Fruit fly (Drosophila melanogaster) whole organism, embryonic: Measurements from ENCODE around the gene slp1.

Source experiments
- ATbp ChIP-seq: fragments of 200-800 bp; sonication (Bioruptor generic); optimal IDR thresholded peaks from 2 replicates; lab custom pipeline; 2017; ENCODE audit warnings: missing biosample characterization, mild to moderate bottlenecking, missing genetic modification characterization, missing genetic modification reagents
- Ada2b ChIP-seq: fragments of 200-800 bp; sonication (Bioruptor generic); IDR thresholded peaks from 2 replicates; pipeline ENCODE4 v1.3.6; 2022; ENCODE audit warnings: missing biosample characterization, missing genetic modification characterization
- Adf1 ChIP-seq: fragments of 200-800 bp; sonication (Bioruptor generic); IDR thresholded peaks from 2 replicates; pipeline ENCODE4 v1.3.6; 2022; ENCODE audit warnings: missing biosample characterization, missing genetic modification characterization
- CG10366 ChIP-seq: fragments of 200-800 bp; sonication (Bioruptor generic); IDR thresholded peaks from 2 replicates; pipeline ENCODE4 v1.3.6; 2022; ENCODE audit warnings: missing biosample characterization, missing genetic modification characterization
- CG10543 ChIP-seq: fragments of 200-800 bp; sonication (Bioruptor generic); optimal IDR thresholded peaks from 3 replicates; lab custom pipeline; 2017; ENCODE audit warnings: missing biosample characterization, mild to moderate bottlenecking, missing genetic modification characterization, moderate library complexity
- CG12744 ChIP-seq: fragments of 200-800 bp; sonication (Bioruptor generic); optimal IDR thresholded peaks from 2 replicates; lab custom pipeline; 2016; ENCODE audit warnings: missing biosample characterization, missing genetic modification characterization
- CG13123 ChIP-seq: fragments of 200-800 bp; sonication (Bioruptor generic); optimal IDR thresholded peaks from 2 replicates; lab custom pipeline; 2016; ENCODE audit warnings: missing biosample characterization, missing genetic modification characterization
- CG14710 ChIP-seq: fragments of 200-800 bp; sonication (Bioruptor generic); optimal IDR thresholded peaks from 3 replicates; lab custom pipeline; 2019; ENCODE audit warnings: missing biosample characterization, mild to moderate bottlenecking, missing genetic modification characterization, moderate library complexity
- CG15514 ChIP-seq: fragments of 200-800 bp; sonication (Bioruptor generic); optimal IDR thresholded peaks from 3 replicates; lab custom pipeline; 2017; ENCODE audit warnings: missing biosample characterization, missing genetic modification characterization, mild to moderate bottlenecking, moderate library complexity, missing genetic modification reagents
- CG17829 ChIP-seq: fragments of 200-800 bp; optimal IDR thresholded peaks from 2 replicates; lab custom pipeline; 2019; ENCODE audit warnings: missing biosample characterization, mild to moderate bottlenecking, missing genetic modification characterization, moderate library complexity
- CG34224 ChIP-seq: fragments of 200-800 bp; sonication (Bioruptor generic); IDR thresholded peaks from 3 replicates; pipeline ENCODE4 v1.3.6; 2022; ENCODE audit warnings: missing biosample characterization, missing genetic modification characterization; ENCODE audit not compliant: partially characterized antibody
- CG34376 ChIP-seq: fragments of 200-800 bp; sonication (Bioruptor generic); optimal IDR thresholded peaks from 2 replicates; lab custom pipeline; 2018; ENCODE audit warnings: missing biosample characterization, mild to moderate bottlenecking, missing genetic modification characterization
- CG4282 ChIP-seq: fragments of 200-800 bp; sonication (Bioruptor generic); optimal IDR thresholded peaks from 2 replicates; lab custom pipeline; 2016; ENCODE audit warnings: missing biosample characterization, missing genetic modification characterization
- CG4404 ChIP-seq: fragments of 200-800 bp; sonication (Bioruptor generic); IDR thresholded peaks from 2 replicates; pipeline ENCODE4 v1.3.6; 2022; ENCODE audit warnings: missing biosample characterization, missing genetic modification characterization
- CG4854 ChIP-seq: fragments of 200-800 bp; sonication (Bioruptor generic); optimal IDR thresholded peaks from 2 replicates; lab custom pipeline; 2016; ENCODE audit warnings: missing biosample characterization, missing genetic modification characterization, inconsistent platforms
- CG6854 ChIP-seq: fragments of 200-800 bp; sonication (Bioruptor generic); optimal IDR thresholded peaks from 3 replicates; lab custom pipeline; 2017; ENCODE audit warnings: missing biosample characterization, mild to moderate bottlenecking, missing genetic modification characterization
- CG7357 ChIP-seq: fragments of 200-800 bp; sonication (Bioruptor generic); IDR thresholded peaks from 3 replicates; pipeline ENCODE4 v1.3.6; 2022; ENCODE audit warnings: missing biosample characterization, missing genetic modification characterization
- CG7786 ChIP-seq: fragments of 200-800 bp; sonication (Bioruptor generic); optimal IDR thresholded peaks from 2 replicates; lab custom pipeline; 2016; ENCODE audit warnings: missing biosample characterization, missing genetic modification characterization
- CG8359 ChIP-seq: fragments of 200-800 bp; sonication (Bioruptor generic); optimal IDR thresholded peaks from 2 replicates; lab custom pipeline; 2017; ENCODE audit warnings: missing biosample characterization, mild to moderate bottlenecking, missing genetic modification characterization, borderline replicate concordance
- CG9215 ChIP-seq: fragments of 200-800 bp; sonication (Bioruptor generic); IDR thresholded peaks from 2 replicates; pipeline ENCODE4 v1.3.6; 2022; ENCODE audit warnings: missing biosample characterization, missing genetic modification characterization
- Hmx ChIP-seq: fragments of 200-800 bp; sonication (Bioruptor generic); optimal IDR thresholded peaks from 2 replicates; lab custom pipeline; 2016; ENCODE audit warnings: missing biosample characterization, missing genetic modification characterization
- Optix ChIP-seq: fragments of 200-800 bp; sonication (Bioruptor generic); IDR thresholded peaks from 3 replicates; pipeline ENCODE4 v1.3.6; 2022; ENCODE audit warnings: missing biosample characterization, missing genetic modification characterization
- Spps ChIP-seq: fragments of 200-800 bp; sonication (Bioruptor generic); optimal IDR thresholded peaks from 2 replicates; lab custom pipeline; 2018; ENCODE audit warnings: missing biosample characterization, mild to moderate bottlenecking, missing genetic modification characterization
- Ssrp ChIP-seq: fragments of 200-800 bp; sonication (Bioruptor generic); optimal IDR thresholded peaks from 2 replicates; lab custom pipeline; 2018; ENCODE audit warnings: missing biosample characterization, mild to moderate bottlenecking, missing genetic modification characterization, moderate library complexity
- TFAM ChIP-seq: fragments of 200-800 bp; sonication (Bioruptor generic); optimal IDR thresholded peaks from 2 replicates; lab custom pipeline; 2017; ENCODE audit warnings: missing biosample characterization, missing genetic modification characterization, inconsistent platforms
- ash1 ChIP-seq: fragments of 200-800 bp; sonication (Bioruptor generic); optimal IDR thresholded peaks from 2 replicates; lab custom pipeline; 2018; ENCODE audit warnings: missing biosample characterization, mild to moderate bottlenecking, missing genetic modification characterization
- br ChIP-seq: fragments of >200 bp; optimal IDR thresholded peaks from 2 replicates; lab custom pipeline; 2017
- cg ChIP-seq: fragments of 200-800 bp; sonication (Bioruptor generic); optimal IDR thresholded peaks from 3 replicates; lab custom pipeline; 2019; ENCODE audit warnings: missing biosample characterization, mild to moderate bottlenecking, missing genetic modification characterization, moderate library complexity
- chinmo ChIP-seq: fragments of 200-800 bp; sonication (Bioruptor generic); IDR thresholded peaks from 4 replicates; pipeline ENCODE4 v1.3.6; 2022; ENCODE audit warnings: missing biosample characterization, missing genetic modification characterization; ENCODE audit not compliant: partially characterized antibody
- crp ChIP-seq, 2 experiments: fragments of 200-800 bp; sonication (Bioruptor generic); optimal IDR thresholded peaks; 2 replicates in 1 of 2; 3 replicates in 1 of 2; lab custom pipeline; 2017; ENCODE audit warnings: missing biosample characterization in 2 of 2, missing genetic modification characterization in 2 of 2, mild to moderate bottlenecking in 1 of 2, moderate library complexity in 1 of 2
- en ChIP-seq: fragments of 200-800 bp; sonication (Bioruptor generic); optimal IDR thresholded peaks from 2 replicates; lab custom pipeline; 2016; ENCODE audit warnings: missing biosample characterization, missing genetic modification characterization
- eyg ChIP-seq: fragments of 200-800 bp; sonication (Bioruptor generic); optimal IDR thresholded peaks from 3 replicates; lab custom pipeline; 2016; ENCODE audit warnings: missing biosample characterization, missing genetic modification characterization
- gsb-n ChIP-seq: fragments of 200-800 bp; sonication (Bioruptor generic); optimal IDR thresholded peaks from 3 replicates; lab custom pipeline; 2018; ENCODE audit warnings: missing biosample characterization, mild to moderate bottlenecking, missing genetic modification characterization
- hkb ChIP-seq, 2 experiments: fragments of 200-800 bp in 1 of 2; fragments of >200 bp in 1 of 2; sonication (Bioruptor generic) in 1 of 2; IDR thresholded peaks in 1 of 2; optimal IDR thresholded peaks in 1 of 2; 2 replicates each; pipeline versions ENCODE4 v1.3.6 to Lab custom; 2017 to 2022; ENCODE audit warnings: missing biosample characterization in 1 of 2, missing genetic modification characterization in 1 of 2
- kay ChIP-seq: fragments of 200-800 bp; sonication (Bioruptor generic); optimal IDR thresholded peaks from 2 replicates; lab custom pipeline; 2016; ENCODE audit warnings: missing biosample characterization, missing genetic modification characterization
- lola ChIP-seq, 3 experiments: fragments of >200 bp in 2 of 3; fragments of 200-800 bp in 1 of 3; sonication (Bioruptor generic) in 1 of 3; optimal IDR thresholded peaks; 2 replicates each; lab custom pipeline; 2017 to 2019; ENCODE audit warnings: missing biosample characterization in 3 of 3, missing genetic modification characterization in 3 of 3, mild to moderate bottlenecking in 1 of 3, moderate library complexity in 1 of 3
- lov ChIP-seq, 2 experiments: fragments of 200-800 bp in 1 of 2; fragments of >200 bp in 1 of 2; sonication (Bioruptor generic) in 1 of 2; IDR thresholded peaks in 1 of 2; optimal IDR thresholded peaks in 1 of 2; 2 replicates in 1 of 2; 3 replicates in 1 of 2; pipeline versions ENCODE4 v1.3.6 to Lab custom; 2017 to 2022; ENCODE audit warnings: missing biosample characterization in 1 of 2, missing genetic modification characterization in 1 of 2
- nau ChIP-seq: fragments of 200-800 bp; sonication (Bioruptor generic); optimal IDR thresholded peaks from 3 replicates; lab custom pipeline; 2017; ENCODE audit warnings: missing biosample characterization, mild to moderate bottlenecking, missing genetic modification characterization, missing genetic modification reagents
- org-1 ChIP-seq: fragments of 200-800 bp; sonication (Bioruptor generic); optimal IDR thresholded peaks from 2 replicates; lab custom pipeline; 2017; ENCODE audit warnings: missing biosample characterization, missing genetic modification characterization
- sd ChIP-seq: fragments of 200-800 bp; sonication (Bioruptor generic); optimal IDR thresholded peaks from 3 replicates; lab custom pipeline; 2018; ENCODE audit warnings: missing biosample characterization, mild to moderate bottlenecking, missing genetic modification characterization, moderate library complexity
- seq ChIP-seq: fragments of 200-800 bp; sonication (Bioruptor generic); IDR thresholded peaks from 2 replicates; pipeline ENCODE4 v1.3.6; 2022; ENCODE audit warnings: missing biosample characterization, missing genetic modification characterization
- shn ChIP-seq: fragments of 200-800 bp; sonication (Bioruptor generic); optimal IDR thresholded peaks from 3 replicates; lab custom pipeline; 2016; ENCODE audit warnings: missing biosample characterization, missing genetic modification characterization
- sim ChIP-seq: fragments of 200-800 bp; sonication (Bioruptor generic); IDR thresholded peaks from 2 replicates; pipeline ENCODE4 v1.3.6; 2022; ENCODE audit warnings: missing biosample characterization, missing genetic modification characterization
- slbo ChIP-seq: fragments of 200-800 bp; sonication (Bioruptor generic); IDR thresholded peaks from 2 replicates; pipeline ENCODE4 v1.3.6; 2022; ENCODE audit warnings: missing biosample characterization, missing genetic modification characterization
- stwl ChIP-seq: fragments of 200-800 bp; sonication (Bioruptor generic); optimal IDR thresholded peaks from 3 replicates; lab custom pipeline; 2018; ENCODE audit warnings: missing biosample characterization, mild to moderate bottlenecking, missing genetic modification characterization, moderate library complexity
- toy ChIP-seq: fragments of 200-800 bp; sonication (Bioruptor generic); IDR thresholded peaks from 2 replicates; pipeline ENCODE4 v1.3.6; 2022; ENCODE audit warnings: missing biosample characterization, missing genetic modification characterization
- trem ChIP-seq: fragments of 200-800 bp; optimal IDR thresholded peaks from 3 replicates; lab custom pipeline; 2019; ENCODE audit warnings: missing biosample characterization, mild to moderate bottlenecking, missing genetic modification characterization, moderate library complexity
- vnd ChIP-seq: fragments of 200-800 bp; sonication (Bioruptor generic); IDR thresholded peaks from 3 replicates; pipeline ENCODE4 v1.3.6; 2022; ENCODE audit warnings: missing biosample characterization, missing genetic modification characterization; ENCODE audit not compliant: partially characterized antibody

Gene slp1

dm6 chr2L:3776614-3777196 is 48.8 kb upstream of the slp1 start (continued):
- no peak for TF ChIP-seq CG34376 (GFP tag; lab: Kevin White, UChicago)
- TF ChIP-seq slbo (GFP tag; lab: Robert Waterston, UW), result peak; percentile 84
- no peak for TF ChIP-seq CG12744 (GFP tag; lab: Kevin White, UChicago)
- TF ChIP-seq gsb-n (tag; lab: Kevin White, UChicago), result peak; percentile 92
- peak; percentile 24 for TF ChIP-seq CG4854 (GFP tag; lab: Kevin White, UChicago)
- TF ChIP-seq shn (GFP tag; lab: Kevin White, UChicago), result no peak
- TF ChIP-seq CG13123, result peak; percentile 70
- TF ChIP-seq lov (optimal IDR thresholded peaks at IDR 0.05; lab: Kevin White, UChicago), result no peak
- TF ChIP-seq lov (GFP tag; IDR thresholded peaks at IDR 0.05; lab: Robert Waterston, UW), result no peak; the same call in 2 of the 3 replicates
- peak; percentile 71 for TF ChIP-seq CG10366
- peak; percentile 96 for TF ChIP-seq CG14710 (tag; lab: Kevin White, UChicago)
- no peak for TF ChIP-seq TFAM
- peak; percentile 72; the same call in 1 of the 2 replicates for TF ChIP-seq seq (GFP tag; lab: Robert Waterston, UW)
- no peak for TF ChIP-seq chinmo
- peak in 1 of 3 experiments; percentile 92 for TF ChIP-seq lola (GFP tag; optimal IDR thresholded peaks at IDR 0.05; lab: Kevin White, UChicago)
- TF ChIP-seq Adf1, result peak; percentile 44; the same call in 1 of the 2 replicates
- no peak for TF ChIP-seq eyg (GFP tag; lab: Kevin White, UChicago)
- peak; percentile 33 for TF ChIP-seq CG6854 (GFP tag; lab: Kevin White, UChicago)
- peak in 1 of 2 experiments; percentile 35 for TF ChIP-seq crp (GFP tag; optimal IDR thresholded peaks at IDR 0.05; lab: Kevin White, UChicago)
- TF ChIP-seq sim, result peak; percentile 85
- no peak for TF ChIP-seq br (lab: Kevin White, UChicago)
- peak; percentile 77 for TF ChIP-seq ATbp
- TF ChIP-seq sd (tag; lab: Kevin White, UChicago), result peak; percentile 16
- no peak for TF ChIP-seq en (GFP tag; lab: Kevin White, UChicago)
- TF ChIP-seq stwl, result peak; percentile 53
- no peak for TF ChIP-seq Optix (GFP tag; lab: Robert Waterston, UW)
- TF ChIP-seq toy (GFP tag; lab: Robert Waterston, UW), result 0 out of 2 replicates have a peak, but pooled peaks have one; percentile 14
- peak; percentile 37 for TF ChIP-seq CG15514 (GFP tag; lab: Kevin White, UChicago)
- no peak for TF ChIP-seq vnd (GFP tag; lab: Robert Waterston, UW)
- no peak for TF ChIP-seq CG34224 (GFP tag; lab: Robert Waterston, UW)
- peak; percentile 63 for TF ChIP-seq Ada2b (GFP tag; lab: Robert Waterston, UW)
- no peak for TF ChIP-seq ash1
- no peak for TF ChIP-seq CG4282 (GFP tag; lab: Kevin White, UChicago)
- TF ChIP-seq trem (tag; lab: Kevin White, UChicago), result peak; percentile 93
- peak; percentile 90 for TF ChIP-seq Spps (tag; lab: Kevin White, UChicago)
- TF ChIP-seq CG4404 (GFP tag; lab: Robert Waterston, UW), result peak; percentile 90
- TF ChIP-seq CG8359 (GFP tag; lab: Kevin White, UChicago), result peak; percentile 71
- peak; percentile 63 for TF ChIP-seq nau (GFP tag; lab: Kevin White, UChicago)
- peak; percentile 49 for TF ChIP-seq CG10543
- no peak for TF ChIP-seq hkb (optimal IDR thresholded peaks at IDR 0.05; lab: Kevin White, UChicago)
- TF ChIP-seq hkb (GFP tag; IDR thresholded peaks at IDR 0.05; lab: Robert Waterston, UW), result peak; percentile 79
- peak; percentile 82 for TF ChIP-seq CG7357 (GFP tag; lab: Robert Waterston, UW)
- peak; percentile 69 for TF ChIP-seq org-1
- no peak for TF ChIP-seq Hmx (GFP tag; lab: Kevin White, UChicago)
- TF ChIP-seq Ssrp, result peak; percentile 89
- TF ChIP-seq kay (GFP tag; lab: Kevin White, UChicago), result no peak
- TF ChIP-seq CG9215 (GFP tag; lab: Robert Waterston, UW), result peak; percentile 65
- TF ChIP-seq CG17829 (tag; lab: Kevin White, UChicago), result peak; percentile 97
- TF ChIP-seq CG7786, result no peak
- peak; percentile 65 for TF ChIP-seq cg (GFP tag; lab: Kevin White, UChicago)
